Fruit fly (Drosophila melanogaster) S2 (cell line): Measurements from ENCODE around the gene CG31704.
A peak's percentile ranks its signal among the peaks of the same experiment; 100 is the strongest.

ENCODE experiments used
- CG8478 ChIP-seq: fragments of >200 bp; optimal IDR thresholded peaks from 2 replicates; lab custom pipeline; 2018
- CTCF ChIP-seq, 2 experiments: fragments of >200 bp; optimal IDR thresholded peaks; 2 replicates each; lab custom pipeline; 2018

- TF ChIP-seq CTCF (optimal IDR thresholded peaks at IDR 0.05; lab: Kevin White, UChicago) = peak; percentile 92 to 96
- no peak for TF ChIP-seq CG8478 (lab: Kevin White, UChicago)
Observed at dm6 chr2L:11816376-11816775, 24.1 kb upstream of the CG31704 start.
